Worm (Caenorhabditis elegans): Measurements from ENCODE around the gene F10E7.9.

F10E7.9 gene

DNA sequence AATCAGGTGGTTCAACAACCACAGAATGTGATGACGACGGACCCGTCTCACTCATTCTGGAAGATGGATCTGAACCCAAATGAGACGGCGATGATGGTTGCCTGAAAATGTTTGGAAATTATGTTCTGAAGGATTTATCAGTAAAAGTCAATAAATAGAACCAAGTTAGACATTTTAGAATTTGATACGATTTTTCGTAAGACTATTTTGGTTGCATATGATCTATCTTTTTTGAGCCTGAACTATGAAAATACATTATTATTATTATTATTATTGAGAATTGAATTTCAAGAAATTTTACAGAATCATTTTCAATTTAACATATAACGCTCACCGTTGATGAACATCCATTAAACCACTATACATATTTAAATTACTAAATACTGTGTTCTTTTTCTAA is at the start of gene F10E7.9:
Gene F10E7.9 (minus strand): TSS at position 101 of the 400 bp plus-strand sequence.
- no peak for TF ChIP-seq dao-5 (tag; optimal IDR thresholded peaks at IDR 0.05)
- no peak for TF ChIP-seq him-1 (tag; optimal IDR thresholded peaks at IDR 0.05)
- TF ChIP-seq W03F9.2 (tag; optimal IDR thresholded peaks at IDR 0.05), result no peak

DNA sequence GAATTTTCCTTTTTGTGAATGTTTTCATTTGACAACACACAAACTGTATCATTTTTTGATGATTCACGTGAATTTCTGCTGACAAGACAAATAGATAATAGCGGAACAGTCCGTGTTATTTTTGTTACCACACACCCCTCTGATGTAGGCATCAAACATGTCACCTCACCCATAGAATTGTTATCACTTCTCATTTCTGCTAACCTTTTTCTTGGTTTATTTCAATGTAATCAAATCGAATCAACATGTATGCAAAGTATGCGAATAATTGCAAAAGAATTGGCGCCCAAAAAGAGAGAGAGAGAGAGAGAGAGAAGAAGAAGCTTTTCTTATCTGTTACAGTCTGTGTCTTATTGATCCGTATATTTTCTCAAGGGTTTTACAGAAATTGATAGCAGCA is 47.6 kb upstream of the F10E7.9 start:
- TF ChIP-seq W03F9.2 (tag; optimal IDR thresholded peaks at IDR 0.05) (no peak), dao-5 (tag; optimal IDR thresholded peaks at IDR 0.05) (no peak), him-1 (tag; optimal IDR thresholded peaks at IDR 0.05) (no peak)

ce11 chrII:7155392-7155791 is 45.5 kb upstream of the F10E7.9 start, which contains the start of gene C27H5.2:
Gene C27H5.2 (plus strand): TSS chrII:7155581.
- TF ChIP-seq him-1 (tag; optimal IDR thresholded peaks at IDR 0.05), result no peak
- TF ChIP-seq W03F9.2 (tag; optimal IDR thresholded peaks at IDR 0.05), result no peak
- TF ChIP-seq dao-5 (tag; optimal IDR thresholded peaks at IDR 0.05), result no peak

ce11 chrII:7154711-7155110 is 44.9 kb upstream of the F10E7.9 start:
- TF ChIP-seq him-1 (tag; optimal IDR thresholded peaks at IDR 0.05), result no peak
- no peak for TF ChIP-seq dao-5 (tag; optimal IDR thresholded peaks at IDR 0.05)
- no peak for TF ChIP-seq W03F9.2 (tag; optimal IDR thresholded peaks at IDR 0.05)

DNA sequence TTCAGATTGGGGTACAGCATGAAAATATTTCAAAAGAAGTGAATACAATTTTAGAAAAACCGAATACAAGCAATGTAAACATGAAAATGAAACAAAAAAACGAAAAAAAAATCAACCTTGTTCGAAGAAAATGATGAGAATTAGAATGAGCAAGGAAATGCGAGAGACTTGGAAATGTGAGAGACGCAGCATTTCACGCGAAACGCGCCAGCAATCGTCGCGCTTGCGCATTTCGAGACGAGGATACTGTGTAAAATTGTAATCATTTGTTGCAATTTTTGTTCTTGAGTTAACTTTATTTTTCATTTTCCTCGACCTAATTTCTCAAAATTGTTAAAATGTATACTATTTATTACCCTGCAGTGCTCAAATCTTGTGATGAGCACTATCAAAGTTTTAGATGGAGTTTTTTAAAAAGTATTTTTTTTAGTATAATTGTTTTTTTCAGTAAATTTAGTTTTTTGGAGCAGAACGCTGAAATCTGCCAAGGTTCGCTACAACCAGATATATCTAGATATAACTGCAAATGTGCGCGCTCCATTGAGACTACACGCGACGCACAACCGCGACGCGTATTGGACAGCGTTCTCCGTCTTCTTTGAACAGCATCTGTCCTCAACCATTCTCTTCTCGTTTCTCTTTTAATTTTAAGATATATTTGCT is 42.2 kb upstream of the F10E7.9 start, which contains the start of gene fust-1:
Gene fust-1 (plus strand): TSS at position 613 of the 663 bp plus-strand sequence.
- no peak for TF ChIP-seq dao-5 (tag; optimal IDR thresholded peaks at IDR 0.05)
- TF ChIP-seq him-1 (tag; optimal IDR thresholded peaks at IDR 0.05), result peak; percentile 86
- peak; percentile 97 for TF ChIP-seq W03F9.2 (tag; optimal IDR thresholded peaks at IDR 0.05)

- TF ChIP-seq him-1 (tag; optimal IDR thresholded peaks at IDR 0.05) (no peak), W03F9.2 (tag; optimal IDR thresholded peaks at IDR 0.05) (no peak), dao-5 (tag; optimal IDR thresholded peaks at IDR 0.05) (no peak)
Measured at ce11 chrII:7148099-7148498, 38.2 kb upstream of the F10E7.9 start, which contains the start of gene T07F8.1. Gene T07F8.1 (plus strand): TSS chrII:7148399.

- no peak for TF ChIP-seq him-1 (tag; optimal IDR thresholded peaks at IDR 0.05)
- no peak for TF ChIP-seq dao-5 (tag; optimal IDR thresholded peaks at IDR 0.05)
- TF ChIP-seq W03F9.2 (tag; optimal IDR thresholded peaks at IDR 0.05), result peak; percentile 56
Measured at ce11 chrII:7147550-7147949, 37.7 kb upstream of the F10E7.9 start.

DNA sequence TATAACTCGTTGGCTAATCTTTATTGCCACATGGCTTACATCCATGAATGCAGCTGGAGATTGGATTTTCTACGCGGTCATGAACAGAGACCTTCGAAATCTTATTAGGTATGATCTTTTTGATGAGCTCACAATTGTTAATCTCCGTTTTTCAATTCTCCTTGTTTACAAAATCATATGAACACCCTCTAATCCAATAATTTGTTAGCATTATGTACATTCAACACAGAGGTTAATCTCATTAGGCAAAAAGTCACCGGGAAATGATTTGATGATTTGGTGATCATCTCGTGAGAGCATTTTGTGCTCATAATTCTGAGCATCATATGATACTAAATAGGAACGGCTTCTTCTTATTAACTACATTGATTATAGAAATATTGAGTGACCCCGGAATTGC is 36.4 kb upstream of the F10E7.9 start:
- TF ChIP-seq dao-5 (tag; optimal IDR thresholded peaks at IDR 0.05) (no peak), W03F9.2 (tag; optimal IDR thresholded peaks at IDR 0.05) (no peak), him-1 (tag; optimal IDR thresholded peaks at IDR 0.05) (no peak)

DNA sequence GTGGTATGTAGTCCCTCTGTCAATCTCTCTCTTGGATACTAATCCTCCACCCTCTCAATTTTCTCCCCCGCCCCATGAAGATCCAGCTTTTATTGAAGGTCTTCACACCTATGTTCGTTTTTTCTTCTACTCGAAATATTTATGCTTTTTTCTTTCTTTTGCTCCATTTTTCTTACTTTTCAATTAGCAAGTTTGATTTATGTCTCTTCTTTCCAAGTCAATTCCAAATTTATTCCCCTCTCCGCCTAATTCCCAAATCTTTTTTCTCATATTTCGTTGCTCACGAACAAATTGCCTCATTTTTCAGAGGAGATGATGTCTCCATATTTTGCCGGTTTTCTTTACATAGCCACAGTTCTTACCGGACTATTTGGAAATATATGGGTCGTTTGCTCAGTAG is 34.5 kb upstream of the F10E7.9 start, which contains the start of gene npr-31:
Gene npr-31 (plus strand): TSS at position 301 of the 400 bp plus-strand sequence.
- TF ChIP-seq dao-5 (tag; optimal IDR thresholded peaks at IDR 0.05) (no peak), W03F9.2 (tag; optimal IDR thresholded peaks at IDR 0.05) (no peak), him-1 (tag; optimal IDR thresholded peaks at IDR 0.05) (no peak)

- TF ChIP-seq W03F9.2 (tag; optimal IDR thresholded peaks at IDR 0.05) (no peak), dao-5 (tag; optimal IDR thresholded peaks at IDR 0.05) (no peak), him-1 (tag; optimal IDR thresholded peaks at IDR 0.05) (no peak)
Measured at ce11 chrII:7139064-7139463, 29.2 kb upstream of the F10E7.9 start.

- TF ChIP-seq W03F9.2 (tag; optimal IDR thresholded peaks at IDR 0.05) (peak; percentile 47), dao-5 (tag; optimal IDR thresholded peaks at IDR 0.05) (no peak)
Measured at ce11 chrII:7131871-7132693, 22.2 kb upstream of the F10E7.9 start, which contains the start of the genes T07F8.4 and gld-3. Gene T07F8.4 (minus strand): TSS chrII:7132032. Gene gld-3 (plus strand): TSS chrII:7132643.

DNA sequence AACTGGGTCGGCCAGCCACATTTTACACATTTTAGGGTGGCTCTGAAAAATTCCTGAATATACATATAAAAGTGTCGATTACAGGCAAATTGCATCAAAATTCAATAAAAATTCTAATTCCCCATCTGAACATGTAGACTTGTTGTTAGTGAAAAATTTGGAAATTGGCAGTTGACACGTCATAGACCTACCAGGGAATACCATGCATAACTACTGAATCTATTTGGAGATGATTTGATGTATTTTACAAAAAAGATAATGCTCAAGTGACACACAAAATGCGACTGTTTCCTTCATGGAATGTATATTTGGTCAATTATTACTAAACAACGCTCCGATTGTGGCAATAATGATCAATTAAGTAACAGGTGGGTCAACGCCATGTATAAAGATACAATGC is 16.6 kb upstream of the F10E7.9 start, which contains the start of gene F10E7.1:
Gene F10E7.1 (plus strand): TSS at position 301 of the 400 bp plus-strand sequence.
- no peak for TF ChIP-seq W03F9.2 (tag; optimal IDR thresholded peaks at IDR 0.05)
- no peak for TF ChIP-seq him-1 (tag; optimal IDR thresholded peaks at IDR 0.05)
- no peak for TF ChIP-seq dao-5 (tag; optimal IDR thresholded peaks at IDR 0.05)

ce11 chrII:7122661-7123418 is 13.0 kb upstream of the F10E7.9 start, which contains the start of gene F10E7.11:
Gene F10E7.11 (minus strand): TSS chrII:7122892.
- no peak for TF ChIP-seq him-1 (tag; optimal IDR thresholded peaks at IDR 0.05)
- TF ChIP-seq W03F9.2 (tag; optimal IDR thresholded peaks at IDR 0.05), result no peak
- TF ChIP-seq dao-5 (tag; optimal IDR thresholded peaks at IDR 0.05), result no peak
